Worm (Caenorhabditis elegans): ENCODE data around the gene msrp-5.

- no peak for TF ChIP-seq skn-1 (tag; optimal IDR thresholded peaks at IDR 0.05)
- no peak for TF ChIP-seq ama-1 (optimal IDR thresholded peaks at IDR 0.05)
- no peak for TF ChIP-seq ceh-8 (GFP tag; optimal IDR thresholded peaks at IDR 0.05)
- no peak for TF ChIP-seq aly-2 (tag; optimal IDR thresholded peaks at IDR 0.05)
- no peak for TF ChIP-seq ceh-63 (GFP tag; optimal IDR thresholded peaks at IDR 0.05)
- TF ChIP-seq irx-1 (tag; optimal IDR thresholded peaks at IDR 0.05), result no peak
- no peak for TF ChIP-seq unc-62 (GFP tag; optimal IDR thresholded peaks at IDR 0.05)
- TF ChIP-seq nhr-12 (tag; optimal IDR thresholded peaks at IDR 0.05), result no peak
- TF ChIP-seq snpc-4 (tag; optimal IDR thresholded peaks at IDR 0.05), result no peak
- TF ChIP-seq elt-2 (tag; optimal IDR thresholded peaks at IDR 0.05), result no peak
- no peak for TF ChIP-seq ztf-4 (tag; optimal IDR thresholded peaks at IDR 0.05)
These were observed 5.7 kb upstream of the msrp-5 start for ce11 chrII:2611009-2611408.
